Fruit fly (Drosophila melanogaster): ENCODE results near the gene CG43897.

CG43897 gene

DNA sequence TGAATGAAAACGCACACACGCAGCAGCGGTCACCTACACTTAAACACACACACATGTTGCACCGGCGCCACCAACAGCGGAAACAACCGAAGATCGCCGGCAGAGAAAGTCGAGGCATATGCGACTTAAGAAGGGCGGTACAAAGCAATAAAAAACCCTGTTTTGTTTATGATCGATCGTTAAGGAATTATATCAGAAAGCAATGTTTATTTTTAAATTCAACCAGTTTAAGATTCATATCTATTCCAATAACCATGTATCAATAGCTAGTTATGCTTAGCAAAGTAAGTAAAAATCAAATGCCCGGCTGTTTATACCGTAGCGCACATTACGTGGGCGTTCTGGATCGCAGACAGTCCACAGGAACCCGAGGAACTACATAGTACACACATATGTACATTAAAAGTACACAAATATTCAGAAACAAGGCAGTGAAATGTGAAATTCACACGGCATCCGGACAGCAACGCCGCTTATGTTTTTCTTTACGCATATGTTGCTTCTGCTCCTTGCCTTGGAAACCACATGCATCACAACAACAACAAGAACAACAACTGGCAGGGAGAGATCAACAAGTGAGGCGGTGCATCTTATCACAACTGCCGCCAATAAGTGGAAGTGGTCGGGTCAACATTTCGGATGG lies 42.3 kb downstream of the CG43897 start (continued):
- TF ChIP-seq jim (GFP tag; optimal IDR thresholded peaks at IDR 0.05) (no peak), pan (optimal IDR thresholded peaks at IDR 0.05) (no peak), Rel (GFP tag; optimal IDR thresholded peaks at IDR 0.05) (peak; percentile 74), Rel (tag; optimal IDR thresholded peaks at IDR 0.05) (peak; percentile 64), sage (GFP tag; optimal IDR thresholded peaks at IDR 0.05) (peak; percentile 82), dsf (GFP tag; optimal IDR thresholded peaks at IDR 0.05; ENCODE audit: borderline replicate concordance) (peak; percentile 37), psq (GFP tag; optimal IDR thresholded peaks at IDR 0.05) (peak; percentile 84), Hnf4 (GFP tag; optimal IDR thresholded peaks at IDR 0.05) (peak; percentile 89), Vsx2 (GFP tag; optimal IDR thresholded peaks at IDR 0.05; ENCODE audit: partially characterized antibody) (no peak), br (GFP tag; optimal IDR thresholded peaks at IDR 0.05) (peak; percentile 97), foxo (GFP tag; optimal IDR thresholded peaks at IDR 0.05) (peak; percentile 81 to 97)

DNA sequence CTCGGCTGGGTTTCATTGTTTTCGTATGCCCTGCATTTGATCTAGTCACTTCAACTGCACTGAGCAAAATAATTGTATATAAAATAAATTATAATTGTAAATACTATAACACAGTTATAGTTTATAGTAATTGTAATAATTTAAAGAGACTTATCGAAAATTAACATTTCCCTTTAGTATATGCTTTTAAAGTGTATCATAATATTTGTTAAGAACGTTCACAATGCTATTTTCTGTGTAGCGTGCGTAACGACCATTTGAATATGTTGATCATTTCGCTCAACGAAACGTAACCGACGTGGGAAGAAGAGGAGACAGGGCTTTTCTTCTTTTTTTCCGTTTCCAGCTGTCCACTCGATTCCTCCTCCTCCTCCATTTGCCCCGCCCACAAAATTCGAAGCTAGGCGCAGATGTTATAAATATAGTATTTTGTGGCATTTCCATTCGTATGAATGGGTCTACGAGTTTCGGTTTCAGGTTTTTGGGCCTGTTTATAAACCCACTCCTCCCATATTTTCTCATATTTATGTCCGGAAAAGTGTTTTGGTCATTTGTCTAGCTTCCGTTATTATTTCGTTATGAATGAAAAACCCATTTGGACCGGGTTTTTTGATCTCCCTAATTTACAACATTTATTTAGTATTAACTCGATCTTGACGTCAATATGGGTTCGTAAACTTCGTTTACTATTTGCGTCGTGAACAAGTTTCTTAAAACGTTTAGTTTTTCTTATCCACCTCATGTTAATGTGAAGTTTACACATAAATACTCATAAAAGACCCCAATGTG lies 43.0 kb downstream of the CG43897 start:
- TF ChIP-seq h (GFP tag; optimal IDR thresholded peaks at IDR 0.05) (peak; percentile 13), rgr (GFP tag; optimal IDR thresholded peaks at IDR 0.05) (peak; percentile 3), br (GFP tag; optimal IDR thresholded peaks at IDR 0.05) (no peak), foxo (GFP tag; optimal IDR thresholded peaks at IDR 0.05) (peak in 1 of 2 experiments; percentile 7), Vsx2 (GFP tag; optimal IDR thresholded peaks at IDR 0.05; ENCODE audit: partially characterized antibody) (no peak), HLH106 (tag; optimal IDR thresholded peaks at IDR 0.05) (peak; percentile 47), Hr83 (GFP tag; optimal IDR thresholded peaks at IDR 0.05; ENCODE audit: poor library complexity, severe bottlenecking) (peak; percentile 6)

- TF ChIP-seq psq (GFP tag; optimal IDR thresholded peaks at IDR 0.05) (peak; percentile 10), h (GFP tag; optimal IDR thresholded peaks at IDR 0.05) (peak; percentile 59), Hr83 (GFP tag; optimal IDR thresholded peaks at IDR 0.05; ENCODE audit: poor library complexity, severe bottlenecking) (peak; percentile 41), dsf (GFP tag; optimal IDR thresholded peaks at IDR 0.05; ENCODE audit: borderline replicate concordance) (peak; percentile 30), jim (GFP tag; optimal IDR thresholded peaks at IDR 0.05) (no peak), woc (GFP tag; optimal IDR thresholded peaks at IDR 0.05) (peak; percentile 55), foxo (GFP tag; optimal IDR thresholded peaks at IDR 0.05) (peak in 1 of 2 experiments; percentile 10), br (GFP tag; optimal IDR thresholded peaks at IDR 0.05) (no peak), CG9705 (GFP tag; optimal IDR thresholded peaks at IDR 0.05) (peak; percentile 23), Dfd (GFP tag; optimal IDR thresholded peaks at IDR 0.05) (no peak), ey (GFP tag; optimal IDR thresholded peaks at IDR 0.05) (peak; percentile 6), Sp1 (GFP tag; optimal IDR thresholded peaks at IDR 0.05) (peak; percentile 28), Rel (GFP tag; optimal IDR thresholded peaks at IDR 0.05) (no peak), Rel (tag; optimal IDR thresholded peaks at IDR 0.05) (peak; percentile 23), HLH106 (tag; optimal IDR thresholded peaks at IDR 0.05) (peak; percentile 23), rgr (GFP tag; optimal IDR thresholded peaks at IDR 0.05) (peak; percentile 39), GATAd (GFP tag; optimal IDR thresholded peaks at IDR 0.05) (no peak), Hnf4 (GFP tag; optimal IDR thresholded peaks at IDR 0.05) (peak; percentile 52), Jra (GFP tag; optimal IDR thresholded peaks at IDR 0.05) (peak; percentile 29)
Measured at dm6 chr3L:9859624-9860023, 46.0 kb downstream of the CG43897 start, which contains the start of gene CG10809. Gene CG10809 (minus strand): TSS chr3L:9859889.

dm6 chr3L:9863656-9864055 lies 50.0 kb downstream of the CG43897 start:
- TF ChIP-seq jim (GFP tag; optimal IDR thresholded peaks at IDR 0.05) = no peak
- no peak for TF ChIP-seq Rel (GFP tag; optimal IDR thresholded peaks at IDR 0.05)
- no peak for TF ChIP-seq Rel (tag; optimal IDR thresholded peaks at IDR 0.05)
- no peak for TF ChIP-seq Vsx2 (GFP tag; optimal IDR thresholded peaks at IDR 0.05; ENCODE audit: partially characterized antibody)
- TF ChIP-seq tai (GFP tag; optimal IDR thresholded peaks at IDR 0.05) = no peak
- TF ChIP-seq CG9705 (GFP tag; optimal IDR thresholded peaks at IDR 0.05) = no peak
- TF ChIP-seq ey (GFP tag; optimal IDR thresholded peaks at IDR 0.05) = no peak
- TF ChIP-seq Myc (optimal IDR thresholded peaks at IDR 0.05) = no peak
- no peak for TF ChIP-seq GATAd (GFP tag; optimal IDR thresholded peaks at IDR 0.05)

DNA sequence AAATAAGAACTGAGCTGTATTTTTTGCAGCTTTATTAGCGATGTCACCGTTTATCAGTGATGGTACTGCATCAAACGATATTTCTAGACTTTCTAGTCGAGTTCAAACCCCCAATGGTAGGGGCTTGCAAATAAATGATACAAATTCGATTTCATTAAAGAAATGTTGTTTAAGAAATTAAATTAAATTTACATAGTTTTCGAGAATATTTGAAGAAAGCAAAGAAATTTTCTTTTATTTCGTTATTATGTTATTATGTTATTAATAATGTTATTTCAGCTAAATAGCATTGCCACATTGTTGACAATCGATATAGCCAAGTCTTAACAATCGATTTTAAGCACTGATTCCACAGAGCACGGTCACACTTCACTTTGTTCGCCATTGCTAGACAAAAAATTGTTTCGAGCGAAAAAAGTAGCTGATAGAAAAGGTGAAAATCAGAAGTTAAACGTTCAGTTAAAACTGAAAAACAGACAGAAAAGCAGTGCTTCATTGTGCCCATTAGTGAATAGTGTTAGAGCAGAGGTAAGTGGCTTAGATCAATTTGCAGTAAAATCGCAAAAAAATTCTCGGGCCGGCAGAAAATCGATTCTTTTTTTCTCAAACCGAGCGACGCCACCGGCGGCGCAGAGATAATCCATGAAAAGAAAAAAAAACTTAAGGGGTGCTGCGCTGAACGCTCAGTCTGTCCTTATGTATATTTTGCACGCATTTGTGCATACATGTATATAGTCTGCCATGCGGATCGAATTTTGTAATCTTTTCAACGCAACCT lies 50.8 kb downstream of the CG43897 start, which contains the start of the genes iPLA2-VIA and Ciz1:
TSS of gene iPLA2-VIA (minus strand) at position 75 of the 778 bp plus-strand sequence.
TSS of gene Ciz1 (plus strand) at position 365 of the 778 bp plus-strand sequence.
- TF ChIP-seq ey (GFP tag; optimal IDR thresholded peaks at IDR 0.05) = peak; percentile 1
- no peak for TF ChIP-seq Abd-B (GFP tag; optimal IDR thresholded peaks at IDR 0.05)
- no peak for TF ChIP-seq rgr (GFP tag; optimal IDR thresholded peaks at IDR 0.05)
- TF ChIP-seq br (GFP tag; optimal IDR thresholded peaks at IDR 0.05) = peak; percentile 38
- no peak for TF ChIP-seq Mio (GFP tag; optimal IDR thresholded peaks at IDR 0.05)
- TF ChIP-seq Jra (GFP tag; optimal IDR thresholded peaks at IDR 0.05) = peak; percentile 53
- TF ChIP-seq CrebA (GFP tag; optimal IDR thresholded peaks at IDR 0.05; ENCODE audit: borderline replicate concordance) = no peak
- no peak for TF ChIP-seq Hr78 (GFP tag; optimal IDR thresholded peaks at IDR 0.05)
- TF ChIP-seq dsf (GFP tag; optimal IDR thresholded peaks at IDR 0.05; ENCODE audit: borderline replicate concordance) = peak; percentile 24
- TF ChIP-seq Hr83 (GFP tag; optimal IDR thresholded peaks at IDR 0.05; ENCODE audit: poor library complexity, severe bottlenecking) = peak; percentile 20
- peak; percentile 3 for TF ChIP-seq CG9705 (GFP tag; optimal IDR thresholded peaks at IDR 0.05)
- peak; percentile 9 for TF ChIP-seq Sp1 (GFP tag; optimal IDR thresholded peaks at IDR 0.05)
- TF ChIP-seq Hnf4 (GFP tag; optimal IDR thresholded peaks at IDR 0.05) = peak; percentile 55
- peak in 1 of 2 experiments; percentile 59 for TF ChIP-seq foxo (GFP tag; optimal IDR thresholded peaks at IDR 0.05)
